Worm (Caenorhabditis elegans): ENCODE results near the gene Y69A2AR.47.

Y69A2AR.47 gene

DNA sequence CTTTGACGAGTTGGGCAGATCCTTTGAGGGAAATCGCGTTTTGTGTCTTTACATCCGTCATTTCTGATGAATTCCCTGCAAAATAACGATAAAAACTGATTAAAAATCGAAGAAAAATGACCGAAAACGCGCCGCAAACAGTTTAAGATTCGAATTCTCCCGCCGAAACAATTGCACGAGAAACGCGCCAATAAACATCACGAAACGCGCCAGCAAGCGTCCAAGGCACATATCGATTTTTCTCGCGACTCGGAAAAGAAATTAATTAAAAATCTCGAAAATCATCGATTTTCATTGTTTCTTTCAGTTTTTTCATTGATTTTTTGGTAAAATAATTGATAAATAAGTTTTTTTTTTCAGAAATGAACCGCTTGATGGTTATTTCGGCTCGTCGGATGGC lies 43.4 kb downstream of the Y69A2AR.47 start, which contains the start of the genes mdf-2 and nduv-3 (continued):
- TF ChIP-seq lir-3 (tag; optimal IDR thresholded peaks at IDR 0.05; ENCODE audit: poor library complexity) (no peak), efl-1 (optimal IDR thresholded peaks at IDR 0.05) (peak; percentile 87 to 94), efl-1 (GFP tag; optimal IDR thresholded peaks at IDR 0.05 in 1 of 2) (peak; percentile 94 to 99), jun-1 (tag; optimal IDR thresholded peaks at IDR 0.05) (peak; percentile 65), egl-27 (tag; optimal IDR thresholded peaks at IDR 0.05) (no peak), nhr-76 (tag; optimal IDR thresholded peaks at IDR 0.05) (no peak), nhr-85 (tag) (peak; percentile 84), fkh-10 (GFP tag; optimal IDR thresholded peaks at IDR 0.05) (peak; percentile 39), hpl-2 (GFP tag; optimal IDR thresholded peaks at IDR 0.05) (no peak), rnt-1 (tag; optimal IDR thresholded peaks at IDR 0.05) (peak; percentile 89), pqm-1 (tag; optimal IDR thresholded peaks at IDR 0.05) (no peak), fkh-4 (tag; optimal IDR thresholded peaks at IDR 0.05; ENCODE audit: borderline replicate concordance) (peak; percentile 11), hlh-4 (tag; optimal IDR thresholded peaks at IDR 0.05) (no peak), irx-1 (tag; optimal IDR thresholded peaks at IDR 0.05) (peak; percentile 73), snpc-4 (tag; optimal IDR thresholded peaks at IDR 0.05) (peak; percentile 69), C34B4.2 (tag; optimal IDR thresholded peaks at IDR 0.05) (no peak), C04F5.9 (tag; optimal IDR thresholded peaks at IDR 0.05) (peak; percentile 43), unc-62 (GFP tag; optimal IDR thresholded peaks at IDR 0.05) (no peak), unc-98 (GFP tag; IDR thresholded peaks at IDR 0.05) (0 out of 2 replicates have a peak, but pooled peaks have one; percentile 5), nhr-11 (tag; optimal IDR thresholded peaks at IDR 0.05) (peak; percentile 51), tbx-2 (tag; optimal IDR thresholded peaks at IDR 0.05) (peak; percentile 89), ceh-90 (tag; optimal IDR thresholded peaks at IDR 0.05) (peak; percentile 21), unc-86 (tag; optimal IDR thresholded peaks at IDR 0.05) (peak; percentile 82), vab-15 (tag; optimal IDR thresholded peaks at IDR 0.05) (no peak), nhr-28 (tag; optimal IDR thresholded peaks at IDR 0.05) (no peak), ceh-63 (GFP tag; optimal IDR thresholded peaks at IDR 0.05) (no peak), C16A3.4 (tag; optimal IDR thresholded peaks at IDR 0.05) (peak; percentile 68), egl-13 (tag; optimal IDR thresholded peaks at IDR 0.05) (peak; percentile 55), tlp-1 (tag; optimal IDR thresholded peaks at IDR 0.05) (no peak), unc-130 (tag; optimal IDR thresholded peaks at IDR 0.05) (peak; percentile 76), nhr-12 (tag; optimal IDR thresholded peaks at IDR 0.05) (no peak), alr-1 (tag; optimal IDR thresholded peaks at IDR 0.05; ENCODE audit: borderline replicate concordance) (no peak), nhr-71 (tag; optimal IDR thresholded peaks at IDR 0.05) (peak; percentile 89)

DNA sequence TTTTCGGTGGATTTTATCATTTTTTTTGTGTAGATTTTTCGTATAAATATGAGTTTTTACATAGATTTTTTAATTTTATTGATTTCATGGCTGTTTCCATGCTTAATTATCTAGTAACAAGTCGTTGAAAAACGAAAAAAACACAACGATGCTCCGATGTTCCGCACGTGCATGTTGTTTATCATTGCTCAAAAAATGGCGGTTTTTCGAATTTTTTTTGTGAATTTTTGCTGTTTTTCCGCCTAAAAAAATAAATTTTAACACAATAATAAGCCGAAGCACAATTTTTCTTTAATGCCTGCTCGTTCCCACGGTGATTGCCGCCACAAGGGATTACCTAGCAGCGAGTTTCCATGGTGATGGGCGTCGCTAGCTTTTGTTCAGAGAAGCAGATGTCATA lies 44.5 kb downstream of the Y69A2AR.47 start:
- TF ChIP-seq egl-27 (tag; optimal IDR thresholded peaks at IDR 0.05) (no peak), lsy-2 (tag; optimal IDR thresholded peaks at IDR 0.05) (peak in 1 of 2 experiments; percentile 0), efl-1 (optimal IDR thresholded peaks at IDR 0.05) (peak; percentile 4 to 52), efl-1 (GFP tag; optimal IDR thresholded peaks at IDR 0.05 in 1 of 2) (peak; percentile 62 to 66), dsc-1 (tag; optimal IDR thresholded peaks at IDR 0.05) (no peak), efl-3 (GFP tag; optimal IDR thresholded peaks at IDR 0.05) (no peak), lin-15B (tag; optimal IDR thresholded peaks at IDR 0.05) (no peak), dpl-1 (GFP tag; optimal IDR thresholded peaks at IDR 0.05) (peak in 2 of 3 experiments; percentile 8 to 50), lin-35 (GFP tag; optimal IDR thresholded peaks at IDR 0.05) (peak in 1 of 2 experiments; percentile 35)

DNA sequence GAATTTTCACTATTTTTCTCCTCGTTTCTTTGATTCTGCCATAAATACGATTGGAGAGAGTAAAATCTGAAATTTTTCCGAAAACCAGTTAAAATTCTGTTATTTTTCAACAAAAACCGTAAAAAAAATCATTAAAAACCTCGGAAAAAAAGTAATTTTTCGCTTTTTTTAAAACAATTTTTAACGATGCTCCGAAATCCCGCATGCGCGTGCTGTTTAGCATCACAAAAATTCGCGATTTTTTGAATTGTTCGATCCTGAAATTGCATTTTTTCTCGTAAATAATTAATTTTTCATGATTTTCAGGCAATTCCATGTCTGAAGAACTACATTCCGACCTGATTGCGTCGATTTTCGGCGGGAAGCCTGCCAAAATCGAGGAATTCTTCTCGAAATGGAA lies 45.2 kb downstream of the Y69A2AR.47 start, which contains the start of gene ric-8:
ric-8 (plus strand) TSS at position 301 of the 400 bp plus-strand sequence.
- no peak for TF ChIP-seq fkh-4 (tag; optimal IDR thresholded peaks at IDR 0.05; ENCODE audit: borderline replicate concordance)
- TF ChIP-seq efl-1 (optimal IDR thresholded peaks at IDR 0.05): no peak
- TF ChIP-seq efl-1 (GFP tag; optimal IDR thresholded peaks at IDR 0.05 in 1 of 2): peak in 1 of 2 experiments; percentile 3

Data from whole organism, L1 larva.